Worm (Caenorhabditis elegans): ENCODE measurements around the gene F09E5.16.

F09E5.16 gene

DNA sequence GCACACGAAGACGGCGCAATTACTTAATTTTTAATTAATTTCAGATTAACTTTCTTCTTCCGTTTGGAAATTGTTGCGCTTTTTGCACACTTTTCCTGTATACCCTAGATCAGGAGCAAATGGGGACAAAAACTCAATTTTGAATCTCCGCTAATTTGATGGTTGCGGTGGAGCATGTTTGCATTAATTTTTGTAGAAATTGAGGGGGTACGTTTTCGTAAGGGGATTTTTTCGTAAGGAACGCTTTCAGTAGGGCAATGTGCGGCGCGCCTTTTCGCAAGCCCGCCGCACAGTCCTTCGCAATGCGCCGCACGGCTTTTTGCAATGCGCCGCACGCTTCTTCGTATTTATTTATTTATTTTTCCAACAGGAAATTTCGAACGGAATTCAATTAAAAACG lies 19.2 kb downstream of the F09E5.16 start (continued):
- TF ChIP-seq attf-3 (GFP tag; conservative IDR thresholded peaks at IDR 0.05) (peak; percentile 74), nhr-80 (tag; optimal IDR thresholded peaks at IDR 0.05) (peak; percentile 1), lir-1 (GFP tag; conservative IDR thresholded peaks at IDR 0.05) (peak; percentile 57; the same call in 1 of the 2 replicates), ceh-91 (GFP tag; IDR thresholded peaks at IDR 0.05) (peak; percentile 87), B0019.2 (GFP tag; conservative IDR thresholded peaks at IDR 0.05) (peak; percentile 78), pbrm-1 (GFP tag; IDR thresholded peaks at IDR 0.05) (peak; percentile 96), egrh-3 (GFP tag; IDR thresholded peaks at IDR 0.05) (peak; percentile 73), K11D2.4 (GFP tag; IDR thresholded peaks at IDR 0.05) (peak; percentile 89), C17E4.6 (GFP tag; IDR thresholded peaks at IDR 0.05) (peak; percentile 85), nfyb-1 (GFP tag; IDR thresholded peaks at IDR 0.05) (peak; percentile 95), C06A6.2 (GFP tag; conservative IDR thresholded peaks at IDR 0.05) (peak; percentile 100), tbp1 (GFP tag; optimal IDR thresholded peaks at IDR 0.05) (peak; percentile 16), ztf-28 (GFP tag; IDR thresholded peaks at IDR 0.05) (peak; percentile 92), Y56A3A.18 (GFP tag; IDR thresholded peaks at IDR 0.05) (peak; percentile 91), dpl-1 (GFP tag; optimal IDR thresholded peaks at IDR 0.05) (peak; percentile 55), ceh-100 (GFP tag; IDR thresholded peaks at IDR 0.05) (peak; percentile 94), sea-2 (GFP tag; IDR thresholded peaks at IDR 0.05) (0 out of 2 replicates have a peak, but pooled peaks have one; percentile 50)

DNA sequence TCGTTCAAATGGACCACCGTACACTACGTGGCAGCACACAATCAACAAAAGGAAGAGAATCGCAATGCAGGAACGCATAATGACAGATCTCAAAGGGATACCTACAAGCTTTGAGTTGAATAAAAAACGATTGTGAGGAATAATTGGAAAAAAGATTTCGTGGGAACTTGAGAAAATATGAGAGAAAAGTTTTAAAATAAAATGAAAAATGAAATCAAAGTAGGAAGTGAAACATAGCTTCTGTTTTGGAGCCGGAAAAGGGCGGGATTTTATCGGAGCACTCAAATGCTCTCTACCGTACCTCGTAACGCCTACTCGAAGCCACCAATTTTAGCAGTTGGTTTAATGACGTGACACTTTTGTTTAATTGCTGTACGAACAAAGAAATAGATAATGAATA lies 20.8 kb downstream of the F09E5.16 start, which contains the start of gene F09E5.14:
TSS of gene F09E5.14 (minus strand) at position 101 of the 400 bp plus-strand sequence.
- TF ChIP-seq lsy-27 (tag; optimal IDR thresholded peaks at IDR 0.05; ENCODE audit: borderline replicate concordance, insufficient read depth) (no peak), F23B12.7 (tag; optimal IDR thresholded peaks at IDR 0.05; ENCODE audit: insufficient read depth) (no peak), tlf-1 (GFP tag; optimal IDR thresholded peaks at IDR 0.05) (no peak), nhr-27 (tag; optimal IDR thresholded peaks at IDR 0.05) (no peak), egl-44 (GFP tag; IDR thresholded peaks at IDR 0.05) (no peak), snpc-3.4 (tag; optimal IDR thresholded peaks at IDR 0.05) (no peak), D2030.7 (GFP tag; IDR thresholded peaks at IDR 0.05) (no peak), dpl-1 (GFP tag; optimal IDR thresholded peaks at IDR 0.05) (no peak), F57C9.4 (tag; optimal IDR thresholded peaks at IDR 0.05) (no peak), die-1 (tag; optimal IDR thresholded peaks at IDR 0.05) (no peak), C06A6.2 (GFP tag; conservative IDR thresholded peaks at IDR 0.05) (no peak), zfh-2 (GFP tag; conservative IDR thresholded peaks at IDR 0.05) (no peak), attf-6 (GFP tag; IDR thresholded peaks at IDR 0.05) (no peak), tbx-9 (tag; optimal IDR thresholded peaks at IDR 0.05; ENCODE audit: borderline replicate concordance) (no peak), zim-3 (tag; optimal IDR thresholded peaks at IDR 0.05) (no peak), pbrm-1 (GFP tag; IDR thresholded peaks at IDR 0.05) (no peak)

DNA sequence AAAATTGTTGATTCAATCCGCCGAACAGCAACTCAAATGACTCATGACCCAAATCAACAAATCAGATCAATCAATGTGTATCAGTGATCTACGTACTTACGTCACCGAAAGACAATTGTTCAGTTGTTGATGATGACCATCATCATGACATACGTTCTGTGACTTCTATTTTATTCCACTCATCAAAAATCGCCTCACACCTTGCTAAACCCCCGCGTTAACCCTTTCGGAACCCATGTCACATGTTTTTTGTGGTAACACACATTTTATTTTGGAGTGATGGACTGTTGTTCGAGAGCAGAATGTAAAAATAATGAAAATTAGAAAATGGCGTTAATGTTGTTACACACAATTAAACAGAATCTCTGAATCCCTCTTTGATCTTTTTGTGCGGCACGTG lies 23.1 kb downstream of the F09E5.16 start:
- 0 out of 2 replicates have a peak, but pooled peaks have one; percentile 1 for TF ChIP-seq nfyb-1 (GFP tag; IDR thresholded peaks at IDR 0.05)
- TF ChIP-seq F57C9.4 (tag; optimal IDR thresholded peaks at IDR 0.05), result no peak

DNA sequence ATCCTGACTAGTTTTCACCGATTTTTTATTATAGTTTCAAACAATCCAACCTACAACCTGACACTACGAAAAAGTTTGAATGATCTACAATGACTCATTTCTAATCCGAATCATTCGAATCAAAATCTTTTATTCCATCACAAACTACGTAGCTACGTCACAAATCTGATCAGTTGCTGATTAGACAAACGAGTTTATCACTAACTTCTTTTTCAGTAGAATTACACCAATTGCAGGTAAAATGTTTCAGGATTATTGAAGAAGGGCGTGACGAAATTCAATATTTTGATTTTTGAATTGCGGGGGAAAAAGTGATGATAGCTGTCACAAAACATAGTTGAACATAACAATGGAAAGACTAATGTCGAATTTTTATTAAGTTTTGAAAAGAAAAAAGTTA lies 24.0 kb downstream of the F09E5.16 start:
- TF ChIP-seq Y56A3A.18 (GFP tag; IDR thresholded peaks at IDR 0.05) (no peak), ceh-58 (GFP tag; IDR thresholded peaks at IDR 0.05) (no peak), Y53F4B.3 (GFP tag; IDR thresholded peaks at IDR 0.05) (no peak), tbp1 (GFP tag; optimal IDR thresholded peaks at IDR 0.05) (no peak), bed-2 (GFP tag; IDR thresholded peaks at IDR 0.05) (no peak), nfyb-1 (GFP tag; IDR thresholded peaks at IDR 0.05) (no peak), ceh-27 (GFP tag; optimal IDR thresholded peaks at IDR 0.05) (no peak), ZK185.1 (tag; optimal IDR thresholded peaks at IDR 0.05; ENCODE audit: poor library complexity, severe bottlenecking) (no peak), madf-6 (GFP tag; IDR thresholded peaks at IDR 0.05) (no peak), ets-4 (GFP tag; optimal IDR thresholded peaks at IDR 0.05) (no peak), lir-1 (GFP tag; conservative IDR thresholded peaks at IDR 0.05) (no peak), let-526 (GFP tag; IDR thresholded peaks at IDR 0.05) (no peak), chd-7 (tag; optimal IDR thresholded peaks at IDR 0.05) (no peak), aptf-3 (GFP tag; IDR thresholded peaks at IDR 0.05) (no peak), lin-40 (tag; optimal IDR thresholded peaks at IDR 0.05) (no peak), nfya-1 (tag; optimal IDR thresholded peaks at IDR 0.05; ENCODE audit: borderline replicate concordance, insufficient read depth) (no peak), B0261.1 (tag; optimal IDR thresholded peaks at IDR 0.05) (no peak), Y67H2A.10 (GFP tag; conservative IDR thresholded peaks at IDR 0.05) (no peak)
